Worm (Caenorhabditis elegans): ENCODE measurements around the gene F35D2.1.

F35D2.1 gene

DNA sequence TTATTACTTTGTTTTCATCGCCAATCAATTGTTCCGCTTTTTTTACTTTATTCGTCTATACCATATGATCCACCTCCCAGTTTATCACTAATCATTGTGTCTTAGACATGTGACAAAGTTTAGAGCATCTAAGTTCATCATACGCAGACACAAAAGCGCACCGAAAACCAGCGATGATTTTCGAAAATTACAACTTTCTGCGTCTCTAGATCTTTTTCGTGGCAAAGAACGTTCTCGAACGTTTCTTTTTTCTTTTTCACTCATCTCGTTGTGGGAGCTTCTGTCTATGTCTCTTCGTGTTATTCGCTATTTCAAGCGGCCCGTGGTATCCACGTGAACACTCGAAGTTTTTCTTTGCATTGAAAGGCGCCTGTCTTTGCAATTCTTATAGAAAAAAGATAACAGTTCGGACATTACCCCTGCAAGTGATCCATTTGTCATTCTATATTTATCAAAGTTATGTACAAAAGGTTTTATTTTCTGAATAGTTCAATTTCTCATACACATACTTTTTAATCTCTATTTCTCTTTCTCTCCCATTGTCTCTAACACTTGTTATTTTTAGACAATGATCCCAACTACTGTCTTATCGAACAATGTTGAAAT, 46.5 kb upstream of the F35D2.1 start, which contains the start of gene ZK1290.5 (continued):
- TF ChIP-seq rbr-2 (tag; optimal IDR thresholded peaks at IDR 0.05): peak; percentile 67
- TF ChIP-seq F26F4.8 (GFP tag; conservative IDR thresholded peaks at IDR 0.05): no peak
- peak; percentile 43 to 95 for TF ChIP-seq mdl-1 (tag; optimal IDR thresholded peaks at IDR 0.05)
- TF ChIP-seq ceh-82 (tag; optimal IDR thresholded peaks at IDR 0.05): no peak
- TF ChIP-seq madf-5 (GFP tag; IDR thresholded peaks at IDR 0.05): no peak
- peak; percentile 98 for TF ChIP-seq nhr-48 (tag; optimal IDR thresholded peaks at IDR 0.05)
- no peak for TF ChIP-seq snpc-4 (tag; optimal IDR thresholded peaks at IDR 0.05)
- TF ChIP-seq Y48G9A.11 (GFP tag; IDR thresholded peaks at IDR 0.05): no peak
- TF ChIP-seq cey-2 (tag; optimal IDR thresholded peaks at IDR 0.05; ENCODE audit: borderline replicate concordance, insufficient read depth): peak; percentile 72
- no peak for TF ChIP-seq jun-1 (tag; optimal IDR thresholded peaks at IDR 0.05)
- peak; percentile 91 for TF ChIP-seq nhr-28 (tag; optimal IDR thresholded peaks at IDR 0.05)
- TF ChIP-seq R02D3.7 (tag; optimal IDR thresholded peaks at IDR 0.05): no peak
- TF ChIP-seq ZK546.5 (tag; optimal IDR thresholded peaks at IDR 0.05): no peak
- no peak for TF ChIP-seq arid-1 (GFP tag; conservative IDR thresholded peaks at IDR 0.05)
- TF ChIP-seq unc-130 (GFP tag; optimal IDR thresholded peaks at IDR 0.05): no peak
- no peak for TF ChIP-seq fkh-10 (GFP tag; optimal IDR thresholded peaks at IDR 0.05)
- TF ChIP-seq F10B5.3 (tag; optimal IDR thresholded peaks at IDR 0.05): no peak
- no peak for TF ChIP-seq spr-3 (GFP tag; optimal IDR thresholded peaks at IDR 0.05)
- TF ChIP-seq lir-3 (tag; optimal IDR thresholded peaks at IDR 0.05): no peak
- no peak for TF ChIP-seq tag-97 (GFP tag; IDR thresholded peaks at IDR 0.05)
- TF ChIP-seq lin-39 (tag; optimal IDR thresholded peaks at IDR 0.05): no peak
- TF ChIP-seq aha-1 (tag): peak; percentile 96
- TF ChIP-seq ztf-7 (tag; optimal IDR thresholded peaks at IDR 0.05): peak; percentile 37
- peak; percentile 99 for TF ChIP-seq dmd-6 (GFP tag; IDR thresholded peaks at IDR 0.05)
- peak; percentile 63 for TF ChIP-seq nhr-76 (tag; optimal IDR thresholded peaks at IDR 0.05)
- peak; percentile 96 for TF ChIP-seq tra-1 (GFP tag; IDR thresholded peaks at IDR 0.05)
- TF ChIP-seq set-16 (GFP tag; IDR thresholded peaks at IDR 0.05): peak; percentile 36; the same call in 1 of the 2 replicates
- no peak for TF ChIP-seq dmd-8 (GFP tag; IDR thresholded peaks at IDR 0.05)
- TF ChIP-seq ceh-20 (GFP tag; IDR thresholded peaks at IDR 0.05): peak; percentile 90
- no peak for TF ChIP-seq nhr-237 (tag; optimal IDR thresholded peaks at IDR 0.05)
- TF ChIP-seq hmg-1.1 (GFP tag; IDR thresholded peaks at IDR 0.05): peak; percentile 62
- no peak for TF ChIP-seq zfp-2 (tag; optimal IDR thresholded peaks at IDR 0.05)
- TF ChIP-seq mxl-3 (GFP tag; optimal IDR thresholded peaks at IDR 0.05): peak; percentile 52
- TF ChIP-seq ces-1 (GFP tag; optimal IDR thresholded peaks at IDR 0.05): no peak
- peak; percentile 72 for TF ChIP-seq nhr-77 (tag; optimal IDR thresholded peaks at IDR 0.05)
- TF ChIP-seq vab-7 (GFP tag; IDR thresholded peaks at IDR 0.05): no peak
- no peak for TF ChIP-seq lin-38 (GFP tag; IDR thresholded peaks at IDR 0.05)
- peak; percentile 83 for TF ChIP-seq nhr-10 (tag; optimal IDR thresholded peaks at IDR 0.05)
- TF ChIP-seq zip-2 (tag; optimal IDR thresholded peaks at IDR 0.05): peak; percentile 40
- TF ChIP-seq daf-19 (GFP tag; conservative IDR thresholded peaks at IDR 0.05): no peak
- TF ChIP-seq fos-1 (tag; optimal IDR thresholded peaks at IDR 0.05): peak; percentile 34
- TF ChIP-seq ceh-28 (tag; optimal IDR thresholded peaks at IDR 0.05): no peak
- TF ChIP-seq daf-8 (GFP tag; IDR thresholded peaks at IDR 0.05): no peak
- TF ChIP-seq hlh-11 (tag; optimal IDR thresholded peaks at IDR 0.05): peak; percentile 99
- peak; percentile 15 for TF ChIP-seq duxl-1 (tag; optimal IDR thresholded peaks at IDR 0.05; ENCODE audit: poor library complexity)
- no peak for TF ChIP-seq attf-4 (tag; optimal IDR thresholded peaks at IDR 0.05)
- peak; percentile 96 for TF ChIP-seq gei-8 (GFP tag; optimal IDR thresholded peaks at IDR 0.05)
- TF ChIP-seq daf-12 (tag; optimal IDR thresholded peaks at IDR 0.05): no peak
- TF ChIP-seq lin-29 (GFP tag; IDR thresholded peaks at IDR 0.05): no peak
- TF ChIP-seq daf-16 (GFP tag; optimal IDR thresholded peaks at IDR 0.05): peak; percentile 82 to 87
- TF ChIP-seq daf-16 (tag; optimal IDR thresholded peaks at IDR 0.05): peak; percentile 76
- no peak for TF ChIP-seq lin-15B (tag; optimal IDR thresholded peaks at IDR 0.05)
- no peak for TF ChIP-seq snpc-1.2 (GFP tag; IDR thresholded peaks at IDR 0.05)
